Worm (Caenorhabditis elegans) whole organism, young adult: Measurements from ENCODE around the gene F59A6.4.
A peak's percentile ranks its signal among the peaks of the same experiment; 100 is the strongest.

Experiments
- B0336.3 ChIP-seq: fragments of 200-800 bp; sonication (Bioruptor generic); IDR thresholded peaks from 2 replicates; pipeline ENCODE4 v1.3.6; 2022; ENCODE audit warnings: missing genetic modification characterization, missing compliant biosample characterization
- F10E7.11 ChIP-seq: sonication (generic microtip); optimal IDR thresholded peaks from 2 replicates; lab custom pipeline; 2017; ENCODE audit warnings: mild to moderate bottlenecking, missing genetic modification characterization, moderate library complexity, missing compliant biosample characterization
- F23B12.7 ChIP-seq: sonication (generic microtip); optimal IDR thresholded peaks from 2 replicates; lab custom pipeline; 2017; ENCODE audit warnings: missing genetic modification characterization, mild to moderate bottlenecking, missing compliant biosample characterization, antibody characterized with exemption, moderate library complexity; ENCODE audit not compliant: insufficient read depth
- F39B2.1 ChIP-seq: fragments of 200-800 bp; sonication (Bioruptor generic); IDR thresholded peaks from 2 replicates; pipeline ENCODE4 v1.3.6; 2022; ENCODE audit warnings: missing genetic modification reagents, missing genetic modification characterization, missing compliant biosample characterization
- F49E8.2 ChIP-seq: sonication (generic microtip); optimal IDR thresholded peaks from 3 replicates; lab custom pipeline; 2017; ENCODE audit warnings: missing genetic modification characterization, mild to moderate bottlenecking, missing compliant biosample characterization, antibody characterized with exemption, moderate library complexity; ENCODE audit not compliant: insufficient read depth
- F52B5.7 ChIP-seq: sonication (generic microtip); optimal IDR thresholded peaks from 2 replicates; lab custom pipeline; 2016; ENCODE audit warnings: mild to moderate bottlenecking, missing genetic modification characterization, missing compliant biosample characterization
- T26A5.8 ChIP-seq: sonication (generic microtip); optimal IDR thresholded peaks from 2 replicates; lab custom pipeline; 2016; ENCODE audit warnings: missing genetic modification characterization, missing compliant biosample characterization
- Y53F4B.3 ChIP-seq: fragments of 200-800 bp; sonication (Bioruptor generic); IDR thresholded peaks from 2 replicates; pipeline ENCODE4 v1.3.6; 2022; ENCODE audit warnings: missing genetic modification reagents, missing genetic modification characterization, missing compliant biosample characterization
- ZK185.1 ChIP-seq: sonication (generic microtip); optimal IDR thresholded peaks from 2 replicates; lab custom pipeline; 2016; ENCODE audit warnings: mild to moderate bottlenecking, missing genetic modification characterization, missing compliant biosample characterization; ENCODE audit not compliant: poor library complexity, severe bottlenecking
- akir-1 ChIP-seq: fragments of 200-800 bp; sonication (Bioruptor generic); optimal IDR thresholded peaks from 2 replicates; lab custom pipeline; 2018; ENCODE audit warnings: mild to moderate bottlenecking, missing genetic modification characterization, moderate library complexity, missing compliant biosample characterization
- aptf-2 ChIP-seq: fragments of 200-800 bp; sonication (Bioruptor generic); conservative IDR thresholded peaks from 2 replicates; pipeline ENCODE4 v1.3.6; 2022; ENCODE audit warnings: missing genetic modification reagents, missing genetic modification characterization, missing compliant biosample characterization
- bed-1 ChIP-seq: fragments of 200-800 bp; sonication (Bioruptor generic); IDR thresholded peaks from 2 replicates; pipeline ENCODE4 v1.3.6; 2022; ENCODE audit warnings: missing genetic modification reagents, missing genetic modification characterization, missing compliant biosample characterization
- egl-18 ChIP-seq: fragments of 200-800 bp; sonication (Bioruptor generic); IDR thresholded peaks from 2 replicates; pipeline ENCODE4 v1.3.6; 2022; ENCODE audit warnings: missing genetic modification reagents, missing genetic modification characterization, missing compliant biosample characterization
- gei-17 ChIP-seq: fragments of 200-800 bp; sonication (Bioruptor generic); optimal IDR thresholded peaks from 2 replicates; lab custom pipeline; 2018; ENCODE audit warnings: mild to moderate bottlenecking, missing genetic modification characterization, missing compliant biosample characterization
- hmg-1.2 ChIP-seq: fragments of 200-800 bp; sonication (Bioruptor generic); IDR thresholded peaks from 2 replicates; pipeline ENCODE4 v1.3.6; 2022; ENCODE audit warnings: missing genetic modification reagents, missing genetic modification characterization, missing compliant biosample characterization
- lag-1 ChIP-seq: fragments of 200-800 bp; sonication (Bioruptor generic); IDR thresholded peaks from 2 replicates; pipeline ENCODE4 v1.3.6; 2022; ENCODE audit warnings: missing genetic modification reagents, missing genetic modification characterization, missing compliant biosample characterization
- lin-40 ChIP-seq: sonication (generic microtip); optimal IDR thresholded peaks from 2 replicates; lab custom pipeline; 2016; ENCODE audit warnings: missing genetic modification characterization, mild to moderate bottlenecking, missing compliant biosample characterization, missing genotype, missing genetic modification reagents
- lsl-1 ChIP-seq: fragments of 200-800 bp; sonication (Bioruptor generic); optimal IDR thresholded peaks from 2 replicates; lab custom pipeline; 2018; ENCODE audit warnings: mild to moderate bottlenecking, missing genetic modification characterization, moderate library complexity, missing compliant biosample characterization
- lsy-27 ChIP-seq: sonication (generic microtip); optimal IDR thresholded peaks from 2 replicates; lab custom pipeline; 2017; ENCODE audit warnings: missing genetic modification characterization, mild to moderate bottlenecking, missing compliant biosample characterization, antibody characterized with exemption, missing genotype, borderline replicate concordance; ENCODE audit not compliant: insufficient read depth
- madf-6 ChIP-seq: fragments of 200-800 bp; sonication (Bioruptor generic); IDR thresholded peaks from 2 replicates; pipeline ENCODE4 v1.3.6; 2022; ENCODE audit warnings: missing genetic modification reagents, missing genetic modification characterization, missing compliant biosample characterization
- mxl-1 ChIP-seq: sonication (generic microtip); optimal IDR thresholded peaks from 2 replicates; lab custom pipeline; 2016; ENCODE audit warnings: missing genetic modification characterization, missing compliant biosample characterization
- rcor-1 ChIP-seq: fragments of 200-800 bp; sonication (Bioruptor generic); IDR thresholded peaks from 2 replicates; pipeline ENCODE4 v1.3.6; 2022; ENCODE audit warnings: missing genetic modification reagents, missing genetic modification characterization, missing compliant biosample characterization
- rec-8 ChIP-seq, 2 experiments: sonication (generic microtip); optimal IDR thresholded peaks; 2 replicates each; lab custom pipeline; 2016; ENCODE audit warnings: mild to moderate bottlenecking in 2 of 2, missing genetic modification characterization in 2 of 2, missing genetic modification reagents in 2 of 2, missing genotype in 2 of 2, missing biosample characterization in 1 of 2, missing compliant biosample characterization in 1 of 2, moderate library complexity in 1 of 2
- snpc-1.1 ChIP-seq: sonication (generic microtip); optimal IDR thresholded peaks from 2 replicates; lab custom pipeline; 2017; ENCODE audit warnings: missing genetic modification characterization, mild to moderate bottlenecking, missing compliant biosample characterization, antibody characterized with exemption, moderate library complexity, missing genotype, missing genetic modification reagents; ENCODE audit not compliant: insufficient read depth
- snpc-3.4 ChIP-seq: sonication (generic microtip); optimal IDR thresholded peaks from 2 replicates; lab custom pipeline; 2017; ENCODE audit warnings: missing genetic modification characterization, mild to moderate bottlenecking, missing compliant biosample characterization, antibody characterized with exemption, moderate library complexity, missing genotype, missing genetic modification reagents
- tbx-9 ChIP-seq: sonication (generic microtip); optimal IDR thresholded peaks from 2 replicates; lab custom pipeline; 2016; ENCODE audit warnings: borderline replicate concordance, missing genetic modification characterization, inconsistent platforms, missing compliant biosample characterization
- ztf-25 ChIP-seq: fragments of 200-800 bp; sonication (Bioruptor generic); IDR thresholded peaks from 2 replicates; pipeline ENCODE4 v1.3.6; 2022; ENCODE audit warnings: missing genetic modification reagents, missing genetic modification characterization, missing compliant biosample characterization
- ztf-6 ChIP-seq: fragments of 200-800 bp; sonication (Bioruptor generic); IDR thresholded peaks from 2 replicates; pipeline ENCODE4 v1.3.6; 2022; ENCODE audit warnings: missing genetic modification reagents, missing genetic modification characterization, missing compliant biosample characterization

The F59A6.4 gene

ce11 chrII:5033935-5034334 is 29.1 kb downstream of the F59A6.4 start, which contains the start of gene F33G12.3:
Gene F33G12.3 (minus strand): TSS chrII:5034035.
- TF ChIP-seq gei-17: no peak
- TF ChIP-seq, all 124 proteins: peak for 0

ce11 chrII:5036128-5036527 is 31.2 kb downstream of the F59A6.4 start, which contains the start of gene lrr-1:
Gene lrr-1 (minus strand): TSS chrII:5036439.
- TF ChIP-seq madf-6 (GFP tag; lab: Robert Waterston, UW) (peak; percentile 43; the same call in 1 of the 2 replicates), F49E8.2 (no peak)
- TF ChIP-seq, all 124 proteins: peak for 1

- TF ChIP-seq F52B5.7 (tag; lab: Kevin White, UChicago) (no peak), F23B12.7 (peak; percentile 18), akir-1 (GFP tag; lab: Kevin White, UChicago) (no peak), F39B2.1 (no peak), ztf-6 (no peak), madf-6 (GFP tag; lab: Robert Waterston, UW) (no peak), T26A5.8 (tag; lab: Kevin White, UChicago) (no peak), Y53F4B.3 (GFP tag; lab: Robert Waterston, UW) (no peak), mxl-1 (no peak)
Measured at ce11 chrII:5039912-5040311, 35.0 kb downstream of the F59A6.4 start, which contains the start of gene golg-2. Gene golg-2 (minus strand): TSS chrII:5040091.

ce11 chrII:5040631-5041156 is 35.8 kb downstream of the F59A6.4 start, which contains the start of gene F33G12.7:
Gene F33G12.7 (minus strand): TSS chrII:5040681.
- peak; percentile 16 for TF ChIP-seq lsl-1 (GFP tag; lab: Kevin White, UChicago)
- TF ChIP-seq aptf-2 (GFP tag; lab: Robert Waterston, UW): no peak
- TF ChIP-seq, all 124 proteins: peak for 1

- TF ChIP-seq egl-18 (GFP tag; lab: Robert Waterston, UW) (no peak), rcor-1 (GFP tag; lab: Robert Waterston, UW) (no peak)
- TF ChIP-seq, all 124 proteins: peak for 0
Measured at ce11 chrII:5042381-5042930, 37.6 kb downstream of the F59A6.4 start.

- TF ChIP-seq rec-8 (tag; optimal IDR thresholded peaks at IDR 0.05; lab: Kevin White, UChicago): no peak
- TF ChIP-seq bed-1 (GFP tag; lab: Robert Waterston, UW): no peak
- no peak for TF ChIP-seq B0336.3
- TF ChIP-seq snpc-3.4 (tag; lab: Kevin White, UChicago): no peak
- no peak for TF ChIP-seq ZK185.1 (tag; lab: Kevin White, UChicago)
- TF ChIP-seq snpc-1.1 (tag; lab: Kevin White, UChicago): no peak
- TF ChIP-seq F10E7.11 (tag; lab: Kevin White, UChicago): no peak
- TF ChIP-seq lag-1 (GFP tag; lab: Robert Waterston, UW): no peak
- no peak for TF ChIP-seq Y53F4B.3 (GFP tag; lab: Robert Waterston, UW)
- TF ChIP-seq ztf-25: no peak
- TF ChIP-seq lin-40 (tag; lab: Kevin White, UChicago): no peak
- no peak for TF ChIP-seq hmg-1.2 (GFP tag; lab: Robert Waterston, UW)
- TF ChIP-seq lsy-27 (tag; lab: Kevin White, UChicago): no peak
- TF ChIP-seq tbx-9: no peak
- TF ChIP-seq, all 124 proteins: peak for 0
Measured at ce11 chrII:5046209-5047200, 41.6 kb downstream of the F59A6.4 start.
